Worm (Caenorhabditis elegans): ENCODE results near the gene ncr-2.

DNA sequence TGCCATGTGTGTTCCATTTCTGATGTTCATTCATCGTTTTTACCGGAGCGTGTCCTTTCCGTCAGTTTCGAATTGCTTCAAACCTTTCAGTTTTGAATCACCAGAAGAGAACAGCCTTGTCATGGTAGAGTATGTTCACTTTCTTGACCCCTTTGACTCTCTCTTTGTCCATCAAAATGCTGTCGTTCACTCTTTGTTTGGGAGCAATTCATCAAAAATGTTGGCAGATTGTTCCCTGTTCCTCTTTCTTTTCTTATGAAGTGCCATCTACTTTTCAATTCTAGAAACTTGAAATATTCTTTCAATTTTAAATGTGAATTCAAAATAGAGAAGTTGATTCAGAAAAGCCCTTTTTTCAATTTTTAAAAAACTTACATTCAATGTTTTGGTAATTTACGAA lies 23.2 kb downstream of the ncr-2 start:
- TF ChIP-seq W03F9.2 (tag; optimal IDR thresholded peaks at IDR 0.05) = no peak
- no peak for TF ChIP-seq him-1 (tag; optimal IDR thresholded peaks at IDR 0.05)
- no peak for TF ChIP-seq dao-5 (tag; optimal IDR thresholded peaks at IDR 0.05)

Measured in whole organism, L4/young adult.